Worm (Caenorhabditis elegans) whole organism, midembryonic: ENCODE data around the gene B0294.3.

Experiments used
- T22C8.4 ChIP-seq: fragments of 200-800 bp; sonication (Bioruptor generic); IDR thresholded peaks from 2 replicates; pipeline ENCODE4 v1.3.6; 2022; ENCODE audit warnings: missing genetic modification characterization, missing compliant biosample characterization
- ztf-29 ChIP-seq: fragments of 200-800 bp; sonication (Bioruptor generic); IDR thresholded peaks from 2 replicates; pipeline ENCODE4 v1.3.6; 2022; ENCODE audit warnings: missing genetic modification reagents, missing genetic modification characterization, missing compliant biosample characterization

DNA sequence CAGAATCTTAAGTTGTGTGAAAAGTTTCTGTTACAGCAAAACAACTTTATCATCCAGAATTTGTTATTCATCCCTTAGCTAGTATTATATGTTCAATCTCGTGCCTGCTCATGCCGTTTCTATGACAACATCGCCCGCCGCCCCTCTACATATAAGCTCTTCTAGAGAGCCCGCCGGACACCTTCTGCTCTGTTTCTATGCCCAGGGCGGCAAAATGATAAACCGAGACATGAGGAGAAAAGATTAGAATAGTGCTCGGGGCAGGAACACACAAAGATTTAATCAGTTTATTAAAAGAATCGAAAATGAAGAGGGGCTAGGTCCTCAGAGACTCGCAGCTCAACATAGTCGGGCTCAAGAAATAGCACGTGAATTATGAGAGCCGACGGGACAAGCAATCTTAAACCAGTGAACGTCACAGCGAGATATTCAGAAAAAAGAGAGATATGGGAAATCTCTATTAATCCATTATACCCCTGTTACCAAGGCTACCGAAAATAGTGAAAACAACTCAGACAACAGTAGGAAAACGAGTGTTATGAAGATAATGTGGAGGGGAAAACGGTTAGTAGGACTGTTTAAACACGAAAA is 3.4 kb upstream of the B0294.3 start:
- TF ChIP-seq ztf-29, result no peak
- TF ChIP-seq T22C8.4 (GFP tag; lab: Robert Waterston, UW), result no peak
